Worm (Caenorhabditis elegans) whole organism, midembryonic: ENCODE data around the gene arl-5.

ENCODE experiments used
- T22C8.4 ChIP-seq: fragments of 200-800 bp; sonication (Bioruptor generic); IDR thresholded peaks from 2 replicates; pipeline ENCODE4 v1.3.6; 2022; ENCODE audit warnings: missing genetic modification characterization, missing compliant biosample characterization
- cog-1 ChIP-seq: sonication (generic microtip); optimal IDR thresholded peaks from 2 replicates; lab custom pipeline; 2016; ENCODE audit warnings: missing genetic modification characterization, missing compliant biosample characterization
- flt-1 ChIP-seq: fragments of 200-800 bp; sonication (Bioruptor generic); IDR thresholded peaks from 2 replicates; pipeline ENCODE4 v1.3.6; 2022; ENCODE audit warnings: missing genetic modification characterization, missing compliant biosample characterization
- klf-2 ChIP-seq: fragments of 200-800 bp; sonication (Bioruptor generic); conservative IDR thresholded peaks from 2 replicates; pipeline ENCODE4 v1.3.6; 2022; ENCODE audit warnings: missing genetic modification reagents, missing genetic modification characterization, missing compliant biosample characterization
- med-1 ChIP-seq: sonication (generic microtip); optimal IDR thresholded peaks from 2 replicates; lab custom pipeline; 2017; ENCODE audit warnings: missing genetic modification characterization, mild to moderate bottlenecking, missing compliant biosample characterization, antibody characterized with exemption, missing genetic modification reagents; ENCODE audit not compliant: insufficient read depth
- ref-1 ChIP-seq: fragments of 200-800 bp; sonication (Bioruptor generic); conservative IDR thresholded peaks from 2 replicates; pipeline ENCODE4 v1.3.6; 2022; ENCODE audit warnings: missing genetic modification reagents, missing genetic modification characterization, missing compliant biosample characterization
- tab-1 ChIP-seq: fragments of 200-800 bp; sonication (Bioruptor generic); IDR thresholded peaks from 2 replicates; pipeline ENCODE4 v1.3.6; 2022; ENCODE audit warnings: missing genetic modification characterization, missing compliant biosample characterization
- ztf-23 ChIP-seq: fragments of 200-800 bp; sonication (Bioruptor generic); IDR thresholded peaks from 2 replicates; pipeline ENCODE4 v1.3.6; 2022; ENCODE audit warnings: missing genetic modification reagents, missing genetic modification characterization, missing compliant biosample characterization
- ztf-29 ChIP-seq: fragments of 200-800 bp; sonication (Bioruptor generic); IDR thresholded peaks from 2 replicates; pipeline ENCODE4 v1.3.6; 2022; ENCODE audit warnings: missing genetic modification reagents, missing genetic modification characterization, missing compliant biosample characterization

- TF ChIP-seq ztf-23 (no peak), flt-1 (no peak), med-1 (GFP tag; lab: Kevin White, UChicago) (no peak), cog-1 (tag; lab: Kevin White, UChicago) (no peak), tab-1 (GFP tag; lab: Robert Waterston, UW) (no peak), klf-2 (no peak), T22C8.4 (GFP tag; lab: Robert Waterston, UW) (no peak), ztf-29 (GFP tag; lab: Robert Waterston, UW) (no peak), ref-1 (no peak)
Observed at ce11 chrIII:9808179-9808578, 14.9 kb upstream of the arl-5 start, which contains the start of gene gtap-2.
